Worm (Caenorhabditis elegans) whole organism, L4/young adult: ENCODE data around the gene wht-4.

Experiments
- W03F9.2 ChIP-seq: fragments of 150-350 bp; optimal IDR thresholded peaks from 2 replicates; lab custom pipeline; 2014; ENCODE audit warnings: missing biosample characterization, missing genetic modification characterization
- dao-5 ChIP-seq: sonication (generic microtip); optimal IDR thresholded peaks from 2 replicates; lab custom pipeline; 2016; ENCODE audit warnings: missing genotype, missing genetic modification characterization, moderate library complexity, missing compliant biosample characterization
- him-1 ChIP-seq: sonication (generic microtip); optimal IDR thresholded peaks from 2 replicates; lab custom pipeline; 2016; ENCODE audit warnings: missing genotype, missing genetic modification reagents, missing genetic modification characterization, missing compliant biosample characterization

ce11 chrII:3310957-3311657 lies 32.4 kb downstream of the wht-4 start:
- no peak for TF ChIP-seq him-1
- no peak for TF ChIP-seq W03F9.2 (tag; lab: Kevin White, UChicago)
- no peak for TF ChIP-seq dao-5
